Worm (Caenorhabditis elegans) whole organism, mixed stage, embryonic: ENCODE measurements around the gene ttm-1.

ENCODE experiments used
- M03D4.4 ChIP-seq: sonication (generic microtip); optimal IDR thresholded peaks from 2 replicates; lab custom pipeline; 2017; ENCODE audit warnings: mild to moderate bottlenecking, missing genetic modification characterization, missing compliant biosample characterization
- bed-3 ChIP-seq: fragments of 200-800 bp; sonication (Bioruptor generic); optimal IDR thresholded peaks from 3 replicates; lab custom pipeline; 2018; ENCODE audit warnings: mild to moderate bottlenecking, missing genetic modification characterization, moderate library complexity, missing compliant biosample characterization
- blmp-1 ChIP-seq: fragments of 150-350 bp; optimal IDR thresholded peaks from 2 replicates; lab custom pipeline; 2014; ENCODE audit warnings: missing biosample characterization, missing genetic modification characterization
- ceh-39 ChIP-seq: fragments of 150-350 bp; optimal IDR thresholded peaks from 2 replicates; lab custom pipeline; 2014; ENCODE audit warnings: missing biosample characterization, missing genetic modification characterization
- ceh-43 ChIP-seq: fragments of 200-800 bp; sonication (Bioruptor generic); optimal IDR thresholded peaks from 2 replicates; lab custom pipeline; 2018; ENCODE audit warnings: mild to moderate bottlenecking, missing genetic modification characterization, moderate library complexity, missing compliant biosample characterization
- ces-1 ChIP-seq: fragments of 150-350 bp; optimal IDR thresholded peaks from 2 replicates; lab custom pipeline; 2014; ENCODE audit warnings: missing biosample characterization, missing genetic modification reagents, missing genetic modification characterization
- cnd-1 ChIP-seq: fragments of 200-800 bp; sonication (Bioruptor generic); optimal IDR thresholded peaks from 2 replicates; lab custom pipeline; 2018; ENCODE audit warnings: mild to moderate bottlenecking, missing genetic modification characterization, missing compliant biosample characterization
- drap-1 ChIP-seq: fragments of 200-800 bp; sonication (Bioruptor generic); optimal IDR thresholded peaks from 3 replicates; lab custom pipeline; 2018; ENCODE audit warnings: mild to moderate bottlenecking, missing genetic modification characterization, missing compliant biosample characterization
- elt-1 ChIP-seq: sonication (generic microtip); optimal IDR thresholded peaks from 2 replicates; lab custom pipeline; 2017; ENCODE audit warnings: missing genetic modification characterization, mild to moderate bottlenecking, missing compliant biosample characterization, antibody characterized with exemption, moderate library complexity, borderline replicate concordance; ENCODE audit not compliant: insufficient read depth
- elt-3 ChIP-seq: fragments of 150-350 bp; optimal IDR thresholded peaks from 2 replicates; lab custom pipeline; 2014; ENCODE audit warnings: missing biosample characterization, missing genetic modification characterization
- flh-1 ChIP-seq: fragments of 200-800 bp; sonication (Bioruptor generic); optimal IDR thresholded peaks from 2 replicates; lab custom pipeline; 2018; ENCODE audit warnings: mild to moderate bottlenecking, missing genetic modification characterization, moderate library complexity, missing compliant biosample characterization
- ham-2 ChIP-seq: fragments of 200-800 bp; sonication (Bioruptor generic); optimal IDR thresholded peaks from 2 replicates; lab custom pipeline; 2018; ENCODE audit warnings: mild to moderate bottlenecking, missing genetic modification characterization, missing compliant biosample characterization
- hlh-1 ChIP-seq: fragments of 150-350 bp; optimal IDR thresholded peaks from 2 replicates; lab custom pipeline; 2014; ENCODE audit warnings: missing biosample characterization, missing genetic modification reagents, missing genetic modification characterization
- lin-13 ChIP-seq: fragments of 150-350 bp; optimal IDR thresholded peaks from 2 replicates; lab custom pipeline; 2014; ENCODE audit warnings: missing biosample characterization, missing genetic modification characterization
- lin-32 ChIP-seq: fragments of 200-800 bp; sonication (Bioruptor generic); optimal IDR thresholded peaks from 2 replicates; lab custom pipeline; 2018; ENCODE audit warnings: mild to moderate bottlenecking, missing genetic modification characterization, missing compliant biosample characterization
- lsy-2 ChIP-seq: fragments of 150-350 bp; optimal IDR thresholded peaks from 2 replicates; lab custom pipeline; 2014; ENCODE audit warnings: missing biosample characterization, missing genetic modification characterization
- mab-5 ChIP-seq: fragments of 150-350 bp; optimal IDR thresholded peaks from 2 replicates; lab custom pipeline; 2014; ENCODE audit warnings: missing biosample characterization, missing genetic modification characterization
- mep-1 ChIP-seq: fragments of 150-350 bp; optimal IDR thresholded peaks from 2 replicates; lab custom pipeline; 2017; ENCODE audit warnings: missing biosample characterization, missing genetic modification reagents, missing genetic modification characterization, inconsistent platforms
- nhr-2 ChIP-seq: fragments of 150-350 bp; optimal IDR thresholded peaks from 2 replicates; lab custom pipeline; 2014; ENCODE audit warnings: missing biosample characterization, missing genetic modification characterization
- nhr-237 ChIP-seq: fragments of 150-350 bp; optimal IDR thresholded peaks from 2 replicates; lab custom pipeline; 2014; ENCODE audit warnings: missing biosample characterization, missing genetic modification characterization
- nhr-28 ChIP-seq: fragments of 150-350 bp; optimal IDR thresholded peaks from 2 replicates; lab custom pipeline; 2014; ENCODE audit warnings: missing biosample characterization, missing genetic modification characterization
- pha-4 ChIP-seq: fragments of 150-350 bp; optimal IDR thresholded peaks from 2 replicates; lab custom pipeline; 2018; ENCODE audit warnings: missing biosample characterization, missing genetic modification reagents, missing genetic modification characterization
- sem-2 ChIP-seq: fragments of 200-800 bp; sonication (Bioruptor generic); optimal IDR thresholded peaks from 2 replicates; lab custom pipeline; 2018; ENCODE audit warnings: mild to moderate bottlenecking, missing genetic modification characterization, missing compliant biosample characterization
- snpc-4 ChIP-seq: fragments of 150-350 bp; optimal IDR thresholded peaks from 2 replicates; lab custom pipeline; 2014; ENCODE audit warnings: missing biosample characterization, missing genetic modification characterization
- sptf-1 ChIP-seq: sonication (generic microtip); optimal IDR thresholded peaks from 2 replicates; lab custom pipeline; 2017; ENCODE audit warnings: mild to moderate bottlenecking, missing genetic modification characterization, moderate library complexity, missing compliant biosample characterization
- tbx-8 ChIP-seq: fragments of 200-800 bp; sonication (Bioruptor generic); optimal IDR thresholded peaks from 2 replicates; lab custom pipeline; 2018; ENCODE audit warnings: mild to moderate bottlenecking, missing genetic modification characterization, moderate library complexity, missing compliant biosample characterization
- unc-120 ChIP-seq: sonication (generic microtip); optimal IDR thresholded peaks from 2 replicates; lab custom pipeline; 2017; ENCODE audit warnings: missing genetic modification characterization, missing compliant biosample characterization; ENCODE audit not compliant: poor library complexity, severe bottlenecking
- unc-62 ChIP-seq: fragments of 150-350 bp; optimal IDR thresholded peaks from 2 replicates; lab custom pipeline; 2014; ENCODE audit warnings: missing biosample characterization, missing genetic modification reagents, missing genetic modification characterization
- zip-8 ChIP-seq: fragments of 150-350 bp; optimal IDR thresholded peaks from 2 replicates; lab custom pipeline; 2014; ENCODE audit warnings: missing biosample characterization, missing genetic modification characterization

The ttm-1 gene

ce11 chrIII:12966895-12967294 lies at the start of gene ttm-1:
TSS of gene ttm-1 (minus strand) at chrIII:12966995.
- TF ChIP-seq lsy-2 (tag; lab: Kevin White, UChicago) (no peak), hlh-1 (no peak), tbx-8 (GFP tag; lab: Kevin White, UChicago) (no peak), mep-1 (no peak), sptf-1 (tag; lab: Kevin White, UChicago) (no peak), ham-2 (GFP tag; lab: Kevin White, UChicago) (no peak), lin-13 (tag; lab: Kevin White, UChicago) (no peak), snpc-4 (tag; lab: Kevin White, UChicago) (no peak), sem-2 (no peak)

- TF ChIP-seq sptf-1 (tag; lab: Kevin White, UChicago) = no peak
These were observed 49.0 kb upstream of the ttm-1 start for ce11 chrIII:13015754-13016317.

- TF ChIP-seq lin-32 (GFP tag; lab: Kevin White, UChicago) (no peak), ham-2 (GFP tag; lab: Kevin White, UChicago) (no peak), ces-1 (GFP tag; lab: Kevin White, UChicago) (no peak), nhr-28 (tag; lab: Kevin White, UChicago) (no peak), ceh-43 (no peak)
- TF ChIP-seq, all 35 proteins: peak for 0
These were observed 47.1 kb upstream of the ttm-1 start for ce11 chrIII:13013912-13014311.

ce11 chrIII:13011927-13012326 lies 45.1 kb upstream of the ttm-1 start:
- no peak for TF ChIP-seq nhr-2 (tag; lab: Kevin White, UChicago)
- no peak for TF ChIP-seq nhr-28 (tag; lab: Kevin White, UChicago)
- no peak for TF ChIP-seq drap-1 (GFP tag; lab: Kevin White, UChicago)
- no peak for TF ChIP-seq flh-1 (GFP tag; lab: Kevin White, UChicago)
- TF ChIP-seq ceh-39 (tag; lab: Kevin White, UChicago) = no peak
- no peak for TF ChIP-seq elt-1 (tag; lab: Kevin White, UChicago)
- TF ChIP-seq bed-3 (GFP tag; lab: Kevin White, UChicago) = no peak
- no peak for TF ChIP-seq hlh-1
- TF ChIP-seq sem-2 = no peak
- TF ChIP-seq cnd-1 (tag; lab: Kevin White, UChicago) = no peak
- TF ChIP-seq blmp-1 (tag; lab: Kevin White, UChicago) = no peak
- no peak for TF ChIP-seq M03D4.4 (tag; lab: Kevin White, UChicago)
- TF ChIP-seq snpc-4 (tag; lab: Kevin White, UChicago) = no peak
- no peak for TF ChIP-seq pha-4 (tag; lab: Kevin White, UChicago)
- no peak for TF ChIP-seq mab-5 (tag; lab: Kevin White, UChicago)
- no peak for TF ChIP-seq lsy-2 (tag; lab: Kevin White, UChicago)
- no peak for TF ChIP-seq lin-32 (GFP tag; lab: Kevin White, UChicago)
- TF ChIP-seq unc-62 (GFP tag; lab: Kevin White, UChicago) = no peak
- no peak for TF ChIP-seq elt-3 (tag; lab: Kevin White, UChicago)
- no peak for TF ChIP-seq nhr-237 (tag; lab: Kevin White, UChicago)

ce11 chrIII:13005161-13005560 lies 38.4 kb upstream of the ttm-1 start, which contains the start of gene snf-7:
TSS of gene snf-7 (plus strand) at chrIII:13005461.
- no peak for TF ChIP-seq ham-2 (GFP tag; lab: Kevin White, UChicago)

- TF ChIP-seq nhr-28 (tag; lab: Kevin White, UChicago) (no peak), ham-2 (GFP tag; lab: Kevin White, UChicago) (peak; percentile 19)
These were observed 37.5 kb upstream of the ttm-1 start for ce11 chrIII:13004316-13004715.

ce11 chrIII:13002098-13002497 lies 35.3 kb upstream of the ttm-1 start, which contains the start of gene ZK1010.10:
TSS of gene ZK1010.10 (plus strand) at chrIII:13002383.
- TF ChIP-seq ham-2 (GFP tag; lab: Kevin White, UChicago) (no peak), sptf-1 (tag; lab: Kevin White, UChicago) (peak; percentile 32), ces-1 (GFP tag; lab: Kevin White, UChicago) (peak; percentile 95), nhr-237 (tag; lab: Kevin White, UChicago) (peak; percentile 59), pha-4 (tag; lab: Kevin White, UChicago) (peak; percentile 6), unc-120 (tag; lab: Kevin White, UChicago) (peak; percentile 58), tbx-8 (GFP tag; lab: Kevin White, UChicago) (no peak), lsy-2 (tag; lab: Kevin White, UChicago) (peak; percentile 40), zip-8 (tag; lab: Kevin White, UChicago) (no peak), unc-62 (GFP tag; lab: Kevin White, UChicago) (no peak), mep-1 (peak; percentile 63)
